Worm (Caenorhabditis elegans) whole organism, late embryonic: Measurements from ENCODE around the gene B0035.22.

ENCODE experiments used
- C08G9.2 ChIP-seq: sonication (generic microtip); optimal IDR thresholded peaks from 2 replicates; lab custom pipeline; 2016; ENCODE audit warnings: mild to moderate bottlenecking, missing genetic modification characterization, moderate library complexity, missing compliant biosample characterization
- K09A11.1 ChIP-seq: sonication (generic microtip); optimal IDR thresholded peaks from 2 replicates; lab custom pipeline; 2017; ENCODE audit warnings: antibody characterized with exemption, mild to moderate bottlenecking, missing genetic modification characterization, missing compliant biosample characterization; ENCODE audit not compliant: insufficient read depth
- T23F11.4 ChIP-seq: fragments of 200-800 bp; sonication (Bioruptor generic); optimal IDR thresholded peaks from 2 replicates; lab custom pipeline; 2018; ENCODE audit warnings: mild to moderate bottlenecking, missing genetic modification characterization, missing compliant biosample characterization
- Y22D7AL.16 ChIP-seq: sonication (generic microtip); optimal IDR thresholded peaks from 2 replicates; lab custom pipeline; 2016; ENCODE audit warnings: missing genetic modification characterization, missing compliant biosample characterization
- ahr-1 ChIP-seq: sonication (generic microtip); optimal IDR thresholded peaks from 2 replicates; lab custom pipeline; 2016; ENCODE audit warnings: missing genetic modification characterization, missing compliant biosample characterization
- ceh-14 ChIP-seq: sonication (generic microtip); optimal IDR thresholded peaks from 2 replicates; lab custom pipeline; 2016; ENCODE audit warnings: missing genotype, missing genetic modification characterization, missing compliant biosample characterization
- ceh-19 ChIP-seq: fragments of 200-800 bp; sonication (Bioruptor generic); optimal IDR thresholded peaks from 2 replicates; lab custom pipeline; 2018; ENCODE audit warnings: mild to moderate bottlenecking, missing genetic modification characterization, missing compliant biosample characterization
- ceh-24 ChIP-seq: sonication (generic microtip); optimal IDR thresholded peaks from 2 replicates; lab custom pipeline; 2016; ENCODE audit warnings: mild to moderate bottlenecking, missing genetic modification characterization, missing compliant biosample characterization
- ceh-45 ChIP-seq: fragments of 200-800 bp; sonication (Bioruptor generic); IDR thresholded peaks from 2 replicates; pipeline ENCODE4 v1.3.6; 2022; ENCODE audit warnings: missing genetic modification reagents, missing genetic modification characterization, missing compliant biosample characterization
- ceh-9 ChIP-seq: sonication (generic microtip); optimal IDR thresholded peaks from 2 replicates; lab custom pipeline; 2016; ENCODE audit warnings: mild to moderate bottlenecking, missing genetic modification characterization, inconsistent platforms, missing compliant biosample characterization
- dmd-4 ChIP-seq: sonication (generic microtip); optimal IDR thresholded peaks from 2 replicates; lab custom pipeline; 2016; ENCODE audit warnings: borderline replicate concordance, missing genetic modification characterization, missing compliant biosample characterization
- dve-1 ChIP-seq: sonication (generic microtip); optimal IDR thresholded peaks from 2 replicates; lab custom pipeline; 2017; ENCODE audit warnings: antibody characterized with exemption, mild to moderate bottlenecking, missing genetic modification characterization, missing compliant biosample characterization
- elt-2 ChIP-seq: sonication (generic microtip); optimal IDR thresholded peaks from 2 replicates; lab custom pipeline; 2016; ENCODE audit warnings: missing genetic modification reagents, missing genetic modification characterization, missing compliant biosample characterization
- ets-4 ChIP-seq: sonication (generic microtip); optimal IDR thresholded peaks from 2 replicates; lab custom pipeline; 2016; ENCODE audit warnings: missing genetic modification characterization, missing compliant biosample characterization
- eyg-1 ChIP-seq: sonication (generic microtip); optimal IDR thresholded peaks from 2 replicates; lab custom pipeline; 2016; ENCODE audit warnings: missing genotype, missing genetic modification characterization, missing compliant biosample characterization
- fkh-10 ChIP-seq: fragments of 150-350 bp; optimal IDR thresholded peaks from 2 replicates; lab custom pipeline; 2014; ENCODE audit warnings: missing biosample characterization, missing genetic modification reagents, missing genetic modification characterization
- hlh-30 ChIP-seq: sonication (generic microtip); optimal IDR thresholded peaks from 2 replicates; lab custom pipeline; 2017; ENCODE audit warnings: antibody characterized with exemption, missing genetic modification characterization, missing compliant biosample characterization; ENCODE audit not compliant: insufficient read depth
- hlh-6 ChIP-seq: sonication (generic microtip); optimal IDR thresholded peaks from 2 replicates; lab custom pipeline; 2016; ENCODE audit warnings: missing genotype, missing genetic modification characterization, missing compliant biosample characterization
- hlh-8 ChIP-seq: sonication (generic microtip); optimal IDR thresholded peaks from 2 replicates; lab custom pipeline; 2016; ENCODE audit warnings: missing genotype, missing genetic modification characterization, missing compliant biosample characterization
- lim-6 ChIP-seq: sonication (generic microtip); optimal IDR thresholded peaks from 2 replicates; lab custom pipeline; 2016; ENCODE audit warnings: missing genetic modification characterization, missing compliant biosample characterization
- lin-11 ChIP-seq: fragments of 200-800 bp; sonication (Bioruptor generic); optimal IDR thresholded peaks from 2 replicates; lab custom pipeline; 2018; ENCODE audit warnings: mild to moderate bottlenecking, missing genetic modification characterization, missing compliant biosample characterization
- nhr-11 ChIP-seq: fragments of 150-350 bp; optimal IDR thresholded peaks from 2 replicates; lab custom pipeline; 2014; ENCODE audit warnings: missing biosample characterization, missing genetic modification characterization
- pag-3 ChIP-seq: sonication (generic microtip); optimal IDR thresholded peaks from 2 replicates; lab custom pipeline; 2016; ENCODE audit warnings: missing compliant biosample characterization, missing genetic modification characterization, borderline replicate concordance
- pax-1 ChIP-seq: fragments of 150-350 bp; optimal IDR thresholded peaks from 2 replicates; lab custom pipeline; 2014; ENCODE audit warnings: missing biosample characterization, missing genetic modification characterization
- pqm-1 ChIP-seq: sonication (generic microtip); optimal IDR thresholded peaks from 2 replicates; lab custom pipeline; 2016; ENCODE audit warnings: missing genetic modification characterization, missing compliant biosample characterization
- pros-1 ChIP-seq: fragments of 150-350 bp; optimal IDR thresholded peaks from 2 replicates; lab custom pipeline; 2014; ENCODE audit warnings: missing biosample characterization, missing genetic modification reagents, missing genetic modification characterization
- sdc-2 ChIP-seq: sonication (generic microtip); optimal IDR thresholded peaks from 2 replicates; lab custom pipeline; 2016; ENCODE audit warnings: missing genotype, missing genetic modification characterization, missing compliant biosample characterization
- sox-4 ChIP-seq: sonication (generic microtip); optimal IDR thresholded peaks from 2 replicates; lab custom pipeline; 2017; ENCODE audit warnings: mild to moderate bottlenecking, missing genetic modification characterization, inconsistent platforms, missing compliant biosample characterization
- syd-9 ChIP-seq: sonication (generic microtip); optimal IDR thresholded peaks from 2 replicates; lab custom pipeline; 2016; ENCODE audit warnings: mild to moderate bottlenecking, missing genetic modification characterization, moderate library complexity, missing compliant biosample characterization
- tbx-7 ChIP-seq: sonication (generic microtip); optimal IDR thresholded peaks from 2 replicates; lab custom pipeline; 2016; ENCODE audit warnings: missing genotype, missing genetic modification characterization, missing compliant biosample characterization
- ttx-3 ChIP-seq: sonication (generic microtip); optimal IDR thresholded peaks from 2 replicates; lab custom pipeline; 2016; ENCODE audit warnings: missing genetic modification reagents, missing genetic modification characterization, missing compliant biosample characterization
- unc-3 ChIP-seq, 2 experiments: fragments of 200-800 bp in 1 of 2; sonication (Bioruptor generic) in 1 of 2; sonication (generic microtip) in 1 of 2; conservative IDR thresholded peaks in 1 of 2; optimal IDR thresholded peaks in 1 of 2; 2 replicates each; pipeline versions ENCODE4 v1.3.6 to Lab custom; 2016 to 2022; ENCODE audit warnings: missing compliant biosample characterization in 2 of 2, missing genetic modification characterization in 2 of 2, missing genetic modification reagents in 1 of 2

The B0035.22 gene

DNA sequence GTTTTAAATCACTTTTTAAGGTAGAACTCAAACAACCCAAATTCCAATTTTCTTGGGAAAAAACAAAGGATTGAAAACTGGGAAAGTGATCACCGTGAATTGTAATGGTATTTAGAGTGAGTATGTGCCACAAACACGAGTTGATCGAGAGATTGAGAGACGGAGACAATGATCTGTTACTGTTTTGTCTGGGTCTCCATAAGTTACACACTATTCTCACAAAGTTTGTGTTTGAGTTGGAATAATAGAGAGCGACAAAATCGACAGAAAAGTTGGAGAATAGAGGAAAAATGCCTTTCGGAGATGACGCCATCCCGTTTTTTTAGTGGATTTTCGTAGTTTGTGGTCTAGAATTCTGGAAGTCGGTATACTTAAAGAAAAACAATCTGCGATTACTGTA lies 43.7 kb upstream of the B0035.22 start, which contains the start of gene nhr-7:
nhr-7 (minus strand) TSS at position 101 of the 400 bp plus-strand sequence.
- TF ChIP-seq ceh-9 (tag; lab: Kevin White, UChicago) (no peak), pqm-1 (tag; lab: Kevin White, UChicago) (no peak), T23F11.4 (GFP tag; lab: Kevin White, UChicago) (no peak), eyg-1 (no peak), ceh-19 (GFP tag; lab: Kevin White, UChicago) (no peak), tbx-7 (tag; lab: Kevin White, UChicago) (no peak), unc-3 (GFP tag; conservative IDR thresholded peaks at IDR 0.05; lab: Robert Waterston, UW) (no peak), unc-3 (tag; optimal IDR thresholded peaks at IDR 0.05; lab: Kevin White, UChicago) (no peak), lim-6 (tag; lab: Kevin White, UChicago) (no peak), sox-4 (tag; lab: Kevin White, UChicago) (no peak), ceh-14 (no peak), ets-4 (no peak), hlh-30 (tag; lab: Kevin White, UChicago) (no peak), hlh-6 (tag; lab: Kevin White, UChicago) (no peak), K09A11.1 (tag; lab: Kevin White, UChicago) (no peak), ahr-1 (tag; lab: Kevin White, UChicago) (no peak)

DNA sequence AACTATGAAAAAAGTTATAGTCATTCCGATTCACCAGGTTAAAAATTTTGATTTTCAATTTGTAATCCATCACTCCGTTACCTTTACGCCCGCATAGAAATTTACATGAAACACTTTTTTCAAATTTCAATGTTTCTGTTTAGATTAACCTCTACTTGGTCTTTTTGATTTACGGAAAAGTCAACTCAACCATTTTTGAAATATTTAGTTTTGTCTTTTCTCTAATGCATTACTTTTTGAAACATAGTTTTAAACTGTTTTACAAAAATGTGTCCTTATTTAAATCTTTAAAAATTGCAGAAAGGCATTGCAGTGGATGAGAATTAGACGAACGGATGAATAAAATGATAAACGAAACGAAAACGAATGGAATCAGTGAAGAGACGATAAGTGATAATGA lies 41.8 kb upstream of the B0035.22 start, which contains the start of gene gtl-2:
gtl-2 (plus strand) TSS at position 301 of the 400 bp plus-strand sequence.
- TF ChIP-seq hlh-6 (tag; lab: Kevin White, UChicago) (no peak), ets-4 (no peak), ceh-19 (GFP tag; lab: Kevin White, UChicago) (no peak)

DNA sequence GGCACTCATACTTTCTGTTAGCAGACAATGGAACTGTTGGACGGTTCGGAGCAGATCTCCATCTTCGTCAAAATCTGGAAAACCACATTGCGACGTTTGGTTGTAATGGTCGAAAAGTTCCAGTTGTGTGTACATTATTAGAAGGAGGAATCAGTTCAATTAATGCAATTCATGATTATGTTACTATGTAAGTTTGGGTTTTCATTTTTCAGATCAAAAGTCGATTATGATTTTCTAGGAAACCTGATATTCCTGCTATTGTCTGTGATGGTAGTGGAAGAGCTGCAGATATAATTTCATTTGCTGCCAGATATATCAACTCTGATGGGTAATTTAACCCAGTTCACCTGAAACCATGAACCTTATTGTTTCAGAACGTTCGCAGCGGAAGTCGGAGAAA lies 38.9 kb upstream of the B0035.22 start:
- TF ChIP-seq ceh-45 (GFP tag; lab: Robert Waterston, UW) (no peak), ceh-24 (tag; lab: Kevin White, UChicago) (no peak), sdc-2 (tag; lab: Kevin White, UChicago) (no peak), ttx-3 (tag; lab: Kevin White, UChicago) (no peak), pag-3 (tag; lab: Kevin White, UChicago) (no peak)
- TF ChIP-seq, all 69 proteins: peak for 0

DNA sequence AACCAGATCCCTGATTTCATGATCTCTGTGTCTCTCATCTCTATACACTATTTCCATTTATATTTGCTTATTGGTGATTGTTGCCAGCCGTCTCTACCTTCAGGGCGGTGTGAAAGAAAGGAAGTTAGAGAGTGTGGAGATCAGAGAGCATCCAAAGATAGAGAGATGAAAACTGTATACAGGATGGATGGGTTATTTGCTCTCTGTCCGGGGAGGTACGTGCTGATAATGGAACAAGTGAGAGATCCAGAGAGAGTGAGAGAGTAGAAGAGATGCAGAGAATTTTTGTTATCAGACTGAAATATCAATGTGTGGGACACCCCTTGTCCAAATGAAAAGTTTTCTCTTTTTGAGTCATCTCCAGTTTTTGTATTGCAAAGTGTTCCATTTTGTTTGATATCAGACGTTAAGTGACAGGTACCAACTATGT lies 30.8 kb upstream of the B0035.22 start:
- no peak for TF ChIP-seq lin-11 (tag; lab: Kevin White, UChicago)
- TF ChIP-seq C08G9.2 (tag; lab: Kevin White, UChicago): no peak
- TF ChIP-seq dve-1 (tag; lab: Kevin White, UChicago): peak; percentile 63
- TF ChIP-seq K09A11.1 (tag; lab: Kevin White, UChicago): no peak
- TF ChIP-seq elt-2 (tag; lab: Kevin White, UChicago): peak; percentile 77
- no peak for TF ChIP-seq Y22D7AL.16
- TF ChIP-seq ceh-24 (tag; lab: Kevin White, UChicago): no peak
- TF ChIP-seq pros-1: no peak
- TF ChIP-seq syd-9 (tag; lab: Kevin White, UChicago): no peak
- TF ChIP-seq pqm-1 (tag; lab: Kevin White, UChicago): no peak
- TF ChIP-seq pax-1 (tag; lab: Kevin White, UChicago): no peak
- TF ChIP-seq nhr-11 (tag; lab: Kevin White, UChicago): no peak
- no peak for TF ChIP-seq fkh-10 (GFP tag; lab: Kevin White, UChicago)
- TF ChIP-seq, all 69 proteins: peak for 2

DNA sequence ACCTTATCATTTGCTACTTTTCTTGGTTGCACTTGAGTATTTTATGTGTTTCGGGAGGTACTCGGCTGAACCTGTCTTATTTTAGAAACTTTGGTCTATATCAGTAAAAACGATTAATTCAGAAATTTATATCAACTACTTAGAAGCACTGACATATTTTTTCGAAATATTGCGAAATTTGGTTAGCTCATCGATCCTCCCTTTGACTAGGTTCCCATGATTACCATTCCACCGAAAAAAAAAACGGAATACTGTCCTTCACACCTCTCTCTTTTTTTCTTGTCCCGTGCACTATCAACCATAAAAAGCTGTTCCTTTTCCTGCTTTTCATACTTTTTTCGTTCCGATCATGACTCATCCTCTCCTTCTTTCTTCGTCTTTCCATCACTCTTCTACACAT lies 29.7 kb upstream of the B0035.22 start:
- TF ChIP-seq pag-3 (tag; lab: Kevin White, UChicago): no peak
- TF ChIP-seq dmd-4 (tag; lab: Kevin White, UChicago): no peak
- no peak for TF ChIP-seq hlh-8 (tag; lab: Kevin White, UChicago)
